Worm (Caenorhabditis elegans) whole organism, young adult: ENCODE measurements around the gene ras-1.

Source experiments
- B0019.2 ChIP-seq: fragments of 200-800 bp; sonication (Bioruptor generic); conservative IDR thresholded peaks from 2 replicates; pipeline ENCODE4 v1.3.6; 2022; ENCODE audit warnings: missing genetic modification reagents, missing genetic modification characterization, missing compliant biosample characterization
- B0336.3 ChIP-seq: fragments of 200-800 bp; sonication (Bioruptor generic); IDR thresholded peaks from 2 replicates; pipeline ENCODE4 v1.3.6; 2022; ENCODE audit warnings: missing genetic modification characterization, missing compliant biosample characterization
- F37B4.10 ChIP-seq: fragments of 200-800 bp; sonication (Bioruptor generic); IDR thresholded peaks from 2 replicates; pipeline ENCODE4 v1.3.6; 2022; ENCODE audit warnings: missing genetic modification characterization, missing compliant biosample characterization
- K12H6.12 ChIP-seq: fragments of 200-800 bp; sonication (Bioruptor generic); optimal IDR thresholded peaks from 2 replicates; lab custom pipeline; 2018; ENCODE audit warnings: mild to moderate bottlenecking, missing genetic modification characterization, missing compliant biosample characterization
- T07F8.4 ChIP-seq: sonication (generic microtip); optimal IDR thresholded peaks from 2 replicates; lab custom pipeline; 2016; ENCODE audit warnings: mild to moderate bottlenecking, missing genetic modification characterization, moderate library complexity, missing compliant biosample characterization
- T26A5.8 ChIP-seq: sonication (generic microtip); optimal IDR thresholded peaks from 2 replicates; lab custom pipeline; 2016; ENCODE audit warnings: missing genetic modification characterization, missing compliant biosample characterization
- Y53F4B.3 ChIP-seq: fragments of 200-800 bp; sonication (Bioruptor generic); IDR thresholded peaks from 2 replicates; pipeline ENCODE4 v1.3.6; 2022; ENCODE audit warnings: missing genetic modification reagents, missing genetic modification characterization, missing compliant biosample characterization
- Y79H2A.3 ChIP-seq: fragments of 200-800 bp; sonication (Bioruptor generic); conservative IDR thresholded peaks from 2 replicates; pipeline ENCODE4 v1.3.6; 2022; ENCODE audit warnings: missing genetic modification reagents, missing genetic modification characterization, missing compliant biosample characterization
- ZK185.1 ChIP-seq: sonication (generic microtip); optimal IDR thresholded peaks from 2 replicates; lab custom pipeline; 2016; ENCODE audit warnings: mild to moderate bottlenecking, missing genetic modification characterization, missing compliant biosample characterization; ENCODE audit not compliant: poor library complexity, severe bottlenecking
- athp-1 ChIP-seq: sonication (generic microtip); optimal IDR thresholded peaks from 2 replicates; lab custom pipeline; 2017; ENCODE audit warnings: mild to moderate bottlenecking, missing genetic modification characterization, missing compliant biosample characterization
- attf-6 ChIP-seq: fragments of 200-800 bp; sonication (Bioruptor generic); IDR thresholded peaks from 2 replicates; pipeline ENCODE4 v1.3.6; 2022; ENCODE audit warnings: missing genetic modification reagents, missing genetic modification characterization, missing compliant biosample characterization
- ccch-3 ChIP-seq: fragments of 200-800 bp; sonication (Bioruptor generic); optimal IDR thresholded peaks from 2 replicates; lab custom pipeline; 2018; ENCODE audit warnings: mild to moderate bottlenecking, missing genetic modification characterization, missing compliant biosample characterization
- cebp-1 ChIP-seq, 2 experiments: fragments of 200-800 bp in 1 of 2; sonication (Bioruptor generic) in 1 of 2; sonication (generic microtip) in 1 of 2; IDR thresholded peaks in 1 of 2; optimal IDR thresholded peaks in 1 of 2; 2 replicates each; pipeline versions ENCODE4 v1.3.6 to Lab custom; 2017 to 2022; ENCODE audit warnings: missing compliant biosample characterization in 2 of 2, missing genetic modification characterization in 2 of 2, mild to moderate bottlenecking in 1 of 2, missing genetic modification reagents in 1 of 2, moderate library complexity in 1 of 2
- ceh-27 ChIP-seq: fragments of 200-800 bp; sonication (Bioruptor generic); optimal IDR thresholded peaks from 2 replicates; lab custom pipeline; 2018; ENCODE audit warnings: mild to moderate bottlenecking, missing genetic modification characterization, moderate library complexity, missing compliant biosample characterization
- ceh-58 ChIP-seq: fragments of 200-800 bp; sonication (Bioruptor generic); IDR thresholded peaks from 2 replicates; pipeline ENCODE4 v1.3.6; 2022; ENCODE audit warnings: missing genetic modification characterization, missing compliant biosample characterization
- ceh-79 ChIP-seq: sonication (generic microtip); optimal IDR thresholded peaks from 2 replicates; lab custom pipeline; 2017; ENCODE audit warnings: mild to moderate bottlenecking, missing genetic modification characterization, missing compliant biosample characterization
- dox-1 ChIP-seq: fragments of 200-800 bp; sonication (Bioruptor generic); IDR thresholded peaks from 2 replicates; pipeline ENCODE4 v1.3.6; 2022; ENCODE audit warnings: missing genetic modification reagents, missing genetic modification characterization, missing compliant biosample characterization
- efl-1 ChIP-seq: fragments of 150-350 bp; optimal IDR thresholded peaks from 2 replicates; lab custom pipeline; 2014; ENCODE audit warnings: missing biosample characterization, missing genetic modification reagents, missing genetic modification characterization
- hlh-26 ChIP-seq: fragments of 200-800 bp; sonication (Bioruptor generic); conservative IDR thresholded peaks from 2 replicates; pipeline ENCODE4 v1.3.6; 2022; ENCODE audit warnings: missing genetic modification reagents, missing genetic modification characterization, missing compliant biosample characterization
- hmg-1.2 ChIP-seq: fragments of 200-800 bp; sonication (Bioruptor generic); IDR thresholded peaks from 2 replicates; pipeline ENCODE4 v1.3.6; 2022; ENCODE audit warnings: missing genetic modification reagents, missing genetic modification characterization, missing compliant biosample characterization
- hrde-1 ChIP-seq: sonication (generic microtip); optimal IDR thresholded peaks from 2 replicates; lab custom pipeline; 2016; ENCODE audit warnings: missing genetic modification characterization, mild to moderate bottlenecking, missing compliant biosample characterization, moderate library complexity, missing genotype, missing genetic modification reagents, borderline replicate concordance
- hsf-1 ChIP-seq: fragments of 200-800 bp; sonication (Bioruptor generic); IDR thresholded peaks from 2 replicates; pipeline ENCODE4 v1.3.6; 2022; ENCODE audit warnings: missing genetic modification reagents, missing genetic modification characterization, missing compliant biosample characterization
- let-607 ChIP-seq, 2 experiments: fragments of 200-800 bp in 1 of 2; sonication (Bioruptor generic) in 1 of 2; sonication (generic microtip) in 1 of 2; optimal IDR thresholded peaks; 2 replicates each; lab custom pipeline; 2016 to 2018; ENCODE audit warnings: mild to moderate bottlenecking in 2 of 2, missing compliant biosample characterization in 2 of 2, missing genetic modification characterization in 2 of 2, moderate library complexity in 2 of 2, missing genotype in 1 of 2
- lin-35 ChIP-seq, 3 experiments: fragments of 150-350 bp in 2 of 3; sonication (generic microtip) in 1 of 3; optimal IDR thresholded peaks; 2 replicates each; lab custom pipeline; 2014 to 2018; ENCODE audit warnings: missing biosample characterization in 3 of 3, missing genetic modification characterization in 3 of 3, missing genetic modification reagents in 3 of 3
- lin-40 ChIP-seq: sonication (generic microtip); optimal IDR thresholded peaks from 2 replicates; lab custom pipeline; 2016; ENCODE audit warnings: missing genetic modification characterization, mild to moderate bottlenecking, missing compliant biosample characterization, missing genotype, missing genetic modification reagents
- lir-1 ChIP-seq: fragments of 200-800 bp; sonication (Bioruptor generic); conservative IDR thresholded peaks from 2 replicates; pipeline ENCODE4 v1.3.6; 2022; ENCODE audit warnings: missing genetic modification reagents, missing genetic modification characterization, missing compliant biosample characterization
- madf-3 ChIP-seq: fragments of 200-800 bp; sonication (Bioruptor generic); IDR thresholded peaks from 2 replicates; pipeline ENCODE4 v1.3.6; 2022; ENCODE audit warnings: missing genetic modification reagents, missing genetic modification characterization, missing compliant biosample characterization
- madf-8 ChIP-seq: fragments of 200-800 bp; sonication (Bioruptor generic); conservative IDR thresholded peaks from 2 replicates; pipeline ENCODE4 v1.3.6; 2022; ENCODE audit warnings: missing genetic modification reagents, missing genetic modification characterization, missing compliant biosample characterization
- mcd-1 ChIP-seq: fragments of 200-800 bp; sonication (Bioruptor generic); IDR thresholded peaks from 2 replicates; pipeline ENCODE4 v1.3.6; 2022; ENCODE audit warnings: missing genetic modification reagents, missing genetic modification characterization, missing compliant biosample characterization
- mes-4 ChIP-seq: sonication (generic microtip); optimal IDR thresholded peaks from 2 replicates; lab custom pipeline; 2016; ENCODE audit warnings: missing genotype, missing genetic modification characterization, missing compliant biosample characterization
- nfyb-1 ChIP-seq: fragments of 200-800 bp; sonication (Bioruptor generic); IDR thresholded peaks from 2 replicates; pipeline ENCODE4 v1.3.6; 2022; ENCODE audit warnings: missing genetic modification reagents, missing genetic modification characterization, missing compliant biosample characterization
- nhr-120 ChIP-seq: fragments of 200-800 bp; sonication (Bioruptor generic); IDR thresholded peaks from 2 replicates; pipeline ENCODE4 v1.3.6; 2022; ENCODE audit warnings: missing genetic modification characterization, missing compliant biosample characterization
- pbrm-1 ChIP-seq: fragments of 200-800 bp; sonication (Bioruptor generic); IDR thresholded peaks from 2 replicates; pipeline ENCODE4 v1.3.6; 2022; ENCODE audit warnings: missing genetic modification reagents, missing genetic modification characterization, missing compliant biosample characterization
- rec-8 ChIP-seq, 2 experiments: sonication (generic microtip); optimal IDR thresholded peaks; 2 replicates each; lab custom pipeline; 2016; ENCODE audit warnings: mild to moderate bottlenecking in 2 of 2, missing genetic modification characterization in 2 of 2, missing genetic modification reagents in 2 of 2, missing genotype in 2 of 2, missing biosample characterization in 1 of 2, missing compliant biosample characterization in 1 of 2, moderate library complexity in 1 of 2
- repo-1 ChIP-seq: sonication (generic microtip); optimal IDR thresholded peaks from 2 replicates; lab custom pipeline; 2017; ENCODE audit warnings: mild to moderate bottlenecking, missing genetic modification characterization, missing compliant biosample characterization
- sdz-38 ChIP-seq: sonication (generic microtip); optimal IDR thresholded peaks from 2 replicates; lab custom pipeline; 2016; ENCODE audit warnings: missing genotype, missing genetic modification characterization, missing compliant biosample characterization
- sea-2 ChIP-seq: fragments of 200-800 bp; sonication (Bioruptor generic); IDR thresholded peaks from 2 replicates; pipeline ENCODE4 v1.3.6; 2022; ENCODE audit warnings: missing genetic modification characterization, missing compliant biosample characterization
- snpc-4 ChIP-seq, 5 experiments: fragments of 150-350 bp in 1 of 5; sonication (generic microtip) in 4 of 5; optimal IDR thresholded peaks; 2 replicates each; lab custom pipeline; 2014 to 2018; ENCODE audit warnings: missing genetic modification characterization in 5 of 5, missing biosample characterization in 3 of 5, antibody characterized with exemption in 2 of 5, mild to moderate bottlenecking in 2 of 5, missing compliant biosample characterization in 2 of 5, missing genotype in 2 of 5, moderate library complexity in 2 of 5, missing genetic modification reagents in 1 of 5
- tbx-9 ChIP-seq: sonication (generic microtip); optimal IDR thresholded peaks from 2 replicates; lab custom pipeline; 2016; ENCODE audit warnings: borderline replicate concordance, missing genetic modification characterization, inconsistent platforms, missing compliant biosample characterization
- tlf-1 ChIP-seq: fragments of 200-800 bp; sonication (Bioruptor generic); optimal IDR thresholded peaks from 2 replicates; lab custom pipeline; 2018; ENCODE audit warnings: mild to moderate bottlenecking, missing genetic modification characterization, missing compliant biosample characterization
- unc-130 ChIP-seq: sonication (generic microtip); optimal IDR thresholded peaks from 2 replicates; lab custom pipeline; 2016; ENCODE audit warnings: missing genetic modification reagents, missing genetic modification characterization, missing compliant biosample characterization
- unc-62 ChIP-seq: fragments of 150-350 bp; optimal IDR thresholded peaks from 2 replicates; lab custom pipeline; 2014; ENCODE audit warnings: missing biosample characterization, missing genetic modification reagents, missing genetic modification characterization
- zfh-2 ChIP-seq: fragments of 200-800 bp; sonication (Bioruptor generic); conservative IDR thresholded peaks from 2 replicates; pipeline ENCODE4 v1.3.6; 2022; ENCODE audit warnings: missing genetic modification reagents, missing genetic modification characterization, missing compliant biosample characterization
- ztf-22 ChIP-seq: fragments of 200-800 bp; sonication (Bioruptor generic); optimal IDR thresholded peaks from 2 replicates; lab custom pipeline; 2018; ENCODE audit warnings: mild to moderate bottlenecking, missing genetic modification characterization, moderate library complexity, missing compliant biosample characterization
- ztf-6 ChIP-seq: fragments of 200-800 bp; sonication (Bioruptor generic); IDR thresholded peaks from 2 replicates; pipeline ENCODE4 v1.3.6; 2022; ENCODE audit warnings: missing genetic modification reagents, missing genetic modification characterization, missing compliant biosample characterization

ras-1 gene

ce11 chrII:12339152-12339551, 12.9 kb downstream of the ras-1 start:
- TF ChIP-seq tlf-1 (GFP tag; lab: Kevin White, UChicago) (no peak), zfh-2 (GFP tag; lab: Robert Waterston, UW) (no peak), ceh-27 (GFP tag; lab: Kevin White, UChicago) (peak; percentile 56), ccch-3 (GFP tag; lab: Kevin White, UChicago) (no peak), B0336.3 (GFP tag; lab: Robert Waterston, UW) (no peak), ztf-6 (GFP tag; lab: Robert Waterston, UW) (no peak), hsf-1 (GFP tag; lab: Robert Waterston, UW) (no peak), efl-1 (GFP tag; lab: Kevin White, UChicago) (no peak), ceh-79 (tag; lab: Kevin White, UChicago) (no peak), nhr-120 (GFP tag; lab: Robert Waterston, UW) (no peak), unc-130 (no peak), Y53F4B.3 (no peak), lir-1 (GFP tag; lab: Robert Waterston, UW) (peak; percentile 96), B0019.2 (GFP tag; lab: Robert Waterston, UW) (no peak), K12H6.12 (tag; lab: Kevin White, UChicago) (peak; percentile 0), madf-8 (no peak), T26A5.8 (tag; lab: Kevin White, UChicago) (no peak), hlh-26 (GFP tag; lab: Robert Waterston, UW) (no peak), attf-6 (GFP tag; lab: Robert Waterston, UW) (no peak), lin-40 (tag; lab: Kevin White, UChicago) (peak; percentile 59), rec-8 (tag; optimal IDR thresholded peaks at IDR 0.05; lab: Kevin White, UChicago) (no peak), ztf-22 (GFP tag; lab: Kevin White, UChicago) (no peak), athp-1 (tag; lab: Kevin White, UChicago) (no peak), sea-2 (GFP tag; lab: Robert Waterston, UW) (no peak), repo-1 (tag; lab: Kevin White, UChicago) (no peak), ZK185.1 (tag; lab: Kevin White, UChicago) (no peak), cebp-1 (GFP tag; IDR thresholded peaks at IDR 0.05; lab: Robert Waterston, UW) (no peak), cebp-1 (tag; optimal IDR thresholded peaks at IDR 0.05; lab: Kevin White, UChicago) (no peak), hmg-1.2 (GFP tag; lab: Robert Waterston, UW) (peak; percentile 90), F37B4.10 (GFP tag; lab: Robert Waterston, UW) (no peak), unc-62 (GFP tag; lab: Kevin White, UChicago) (no peak), tbx-9 (tag; lab: Kevin White, UChicago) (no peak), madf-3 (GFP tag; lab: Robert Waterston, UW) (no peak), nfyb-1 (GFP tag; lab: Robert Waterston, UW) (peak; percentile 98), Y79H2A.3 (no peak), hrde-1 (no peak), mes-4 (tag; lab: Kevin White, UChicago) (no peak), sdz-38 (no peak), dox-1 (GFP tag; lab: Robert Waterston, UW) (no peak), mcd-1 (GFP tag; lab: Robert Waterston, UW) (no peak; the same call in 1 of the 2 replicates), pbrm-1 (GFP tag; lab: Robert Waterston, UW) (no peak), ceh-58 (GFP tag; lab: Robert Waterston, UW) (no peak), lin-35 (GFP tag; optimal IDR thresholded peaks at IDR 0.05; lab: Kevin White, UChicago) (peak in 1 of 3 experiments; percentile 10), T07F8.4 (tag; lab: Kevin White, UChicago) (no peak), let-607 (tag; optimal IDR thresholded peaks at IDR 0.05; lab: Kevin White, UChicago) (no peak), snpc-4 (GFP tag; optimal IDR thresholded peaks at IDR 0.05; lab: Kevin White, UChicago) (no peak), snpc-4 (tag; optimal IDR thresholded peaks at IDR 0.05; lab: Kevin White, UChicago) (peak in 2 of 4 experiments; percentile 13 to 37)
